Fruit fly (Drosophila melanogaster): ENCODE results near the gene Lrp4.

Lrp4 gene

DNA sequence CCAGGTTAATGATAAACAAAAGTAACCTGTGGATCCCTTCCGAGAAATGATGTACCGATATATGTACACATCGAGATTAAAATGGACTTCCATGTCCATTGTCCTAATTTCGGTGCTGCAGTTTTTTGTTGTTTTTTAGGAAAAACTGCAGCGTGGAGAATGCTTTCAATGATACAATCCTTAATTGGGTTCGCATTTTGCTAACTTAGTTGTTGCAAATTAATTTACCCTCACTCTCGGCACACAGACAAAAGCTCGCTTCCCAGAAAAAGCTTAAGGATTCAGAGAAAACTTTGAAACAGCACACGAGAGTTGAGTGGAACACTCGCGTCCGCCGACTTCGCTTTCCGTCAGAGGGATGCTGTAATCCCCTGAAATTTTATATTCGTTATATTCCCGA lies at the start of gene Lrp4:
Gene Lrp4 (plus strand): TSS at position 301 of the 400 bp plus-strand sequence.
- no peak for TF ChIP-seq seq (GFP tag; IDR thresholded peaks at IDR 0.05)
- TF ChIP-seq Deaf1 (tag; optimal IDR thresholded peaks at IDR 0.05) = peak; percentile 56
- TF ChIP-seq CG18011 (GFP tag; optimal IDR thresholded peaks at IDR 0.05) = peak; percentile 87

dm6 chrX:15866032-15866431 lies 44.6 kb upstream of the Lrp4 start:
- TF ChIP-seq bbx (GFP tag; IDR thresholded peaks at IDR 0.05; ENCODE audit: partially characterized antibody) (no peak), Med (GFP tag) (peak; percentile 20), sens (GFP tag) (peak; percentile 61)

DNA sequence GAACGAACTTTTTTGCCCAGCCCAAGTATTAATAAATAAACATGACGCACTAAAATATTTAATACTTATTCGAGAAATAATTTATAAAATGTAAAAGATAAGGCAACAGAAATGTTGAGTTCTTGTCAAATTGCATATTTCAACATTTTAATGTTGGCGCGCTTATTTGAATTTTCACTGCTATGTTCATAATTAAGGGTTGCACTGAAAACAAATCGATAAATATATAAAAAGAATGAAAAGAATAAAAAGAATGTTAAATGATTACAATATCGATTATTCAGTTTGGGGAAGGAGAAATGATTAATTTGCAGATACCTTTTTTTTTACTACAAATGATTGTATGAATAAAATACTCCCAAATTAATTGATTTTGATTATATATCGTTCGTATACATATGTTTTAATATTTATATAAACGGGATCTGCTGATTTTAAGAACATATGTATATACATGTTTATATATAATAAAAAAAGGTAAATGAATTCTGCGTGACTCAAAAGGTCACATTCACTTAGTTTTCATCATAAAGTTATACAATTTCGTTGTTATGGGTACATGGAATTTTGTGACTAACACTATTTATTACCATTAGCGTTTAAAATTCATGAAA lies 43.8 kb upstream of the Lrp4 start:
- TF ChIP-seq pita (GFP tag; optimal IDR thresholded peaks at IDR 0.05) = no peak
- no peak for TF ChIP-seq vnd (GFP tag; IDR thresholded peaks at IDR 0.05; ENCODE audit: partially characterized antibody)
- no peak for TF ChIP-seq pros (GFP tag; optimal IDR thresholded peaks at IDR 0.05)
- TF ChIP-seq CG2875 (GFP tag; optimal IDR thresholded peaks at IDR 0.05) = no peak
- no peak for TF ChIP-seq jing (GFP tag; optimal IDR thresholded peaks at IDR 0.05)
- peak; percentile 42; the same call in 1 of the 2 replicates for TF ChIP-seq CG13287 (GFP tag; IDR thresholded peaks at IDR 0.05; ENCODE audit: partially characterized antibody)
- TF ChIP-seq CG18476 (GFP tag; optimal IDR thresholded peaks at IDR 0.05) = no peak
- TF ChIP-seq crc (GFP tag; optimal IDR thresholded peaks at IDR 0.05) = no peak
- no peak for TF ChIP-seq eyg (GFP tag; optimal IDR thresholded peaks at IDR 0.05)
- TF ChIP-seq Lpt (GFP tag; optimal IDR thresholded peaks at IDR 0.05) = no peak
- no peak for TF ChIP-seq tx (GFP tag; optimal IDR thresholded peaks at IDR 0.05)
- TF ChIP-seq D19B (GFP tag; optimal IDR thresholded peaks at IDR 0.05) = no peak
- no peak for TF ChIP-seq CG34224 (GFP tag; IDR thresholded peaks at IDR 0.05; ENCODE audit: partially characterized antibody)
- peak; percentile 14 for TF ChIP-seq CG2712 (tag; optimal IDR thresholded peaks at IDR 0.05)
- TF ChIP-seq CG7786 (GFP tag; optimal IDR thresholded peaks at IDR 0.05) = no peak
- TF ChIP-seq grau (tag; optimal IDR thresholded peaks at IDR 0.05) = no peak
- peak; percentile 54 for TF ChIP-seq BEAF-32 (GFP tag; optimal IDR thresholded peaks at IDR 0.05)
- no peak for TF ChIP-seq grn (GFP tag; optimal IDR thresholded peaks at IDR 0.05)
- peak in 1 of 2 experiments; percentile 75 for TF ChIP-seq crp (GFP tag; optimal IDR thresholded peaks at IDR 0.05)
- no peak for TF ChIP-seq da (GFP tag; optimal IDR thresholded peaks at IDR 0.05)
- TF ChIP-seq Dp (GFP tag; optimal IDR thresholded peaks at IDR 0.05) = peak; percentile 74
- TF ChIP-seq CG3847 (GFP tag; IDR thresholded peaks at IDR 0.05) = no peak
- TF ChIP-seq Pdp1 (GFP tag; optimal IDR thresholded peaks at IDR 0.05) = peak in 1 of 2 experiments; percentile 11
- no peak for TF ChIP-seq Vsx1 (GFP tag; optimal IDR thresholded peaks at IDR 0.05)
- TF ChIP-seq pzg (GFP tag; optimal IDR thresholded peaks at IDR 0.05) = peak; percentile 27
- TF ChIP-seq twi (tag; optimal IDR thresholded peaks at IDR 0.05) = no peak
- TF ChIP-seq CG10274 (GFP tag; optimal IDR thresholded peaks at IDR 0.05) = no peak
- TF ChIP-seq CG1602 (GFP tag; optimal IDR thresholded peaks at IDR 0.05) = no peak
- peak; percentile 8; the same call in 1 of the 2 replicates for TF ChIP-seq onecut (GFP tag; IDR thresholded peaks at IDR 0.05)
- no peak for TF ChIP-seq CG18764 (GFP tag; optimal IDR thresholded peaks at IDR 0.05)
- TF ChIP-seq CG7372 (GFP tag; IDR thresholded peaks at IDR 0.05) = no peak
- TF ChIP-seq CG14965 (GFP tag; optimal IDR thresholded peaks at IDR 0.05; ENCODE audit: borderline replicate concordance) = no peak
- TF ChIP-seq B-H1 (GFP tag; IDR thresholded peaks at IDR 0.05) = no peak
- TF ChIP-seq stwl (tag; optimal IDR thresholded peaks at IDR 0.05) = peak; percentile 48
- TF ChIP-seq unc-4 (GFP tag; IDR thresholded peaks at IDR 0.05; ENCODE audit: partially characterized antibody) = 0 out of 2 replicates have a peak, but pooled peaks have one; percentile 41
- peak; percentile 47; the same call in 2 of the 4 replicates for TF ChIP-seq Dll (GFP tag; IDR thresholded peaks at IDR 0.05; ENCODE audit: partially characterized antibody)
- no peak for TF ChIP-seq slou (GFP tag; optimal IDR thresholded peaks at IDR 0.05)
- no peak for TF ChIP-seq CG10147 (GFP tag; optimal IDR thresholded peaks at IDR 0.05)
- no peak for TF ChIP-seq croc (GFP tag; conservative IDR thresholded peaks at IDR 0.05)
